Fruit fly (Drosophila melanogaster) whole organism, prepupa: ENCODE measurements around the gene CG46504.
"Not testable (repeated sequence)": the region's sequence is repeated elsewhere in the genome, so short reads cannot be mapped to it uniquely, and the experiment has no call there.

ENCODE experiments used
- Eip75B ChIP-seq: fragments of 200-800 bp; sonication (Bioruptor generic); optimal IDR thresholded peaks from 3 replicates; lab custom pipeline; 2016; ENCODE audit warnings: missing biosample characterization, missing genetic modification characterization
- Hr39 ChIP-seq: fragments of 200-800 bp; sonication (Bioruptor generic); optimal IDR thresholded peaks from 2 replicates; lab custom pipeline; 2016; ENCODE audit warnings: missing biosample characterization, missing genetic modification characterization
- lz ChIP-seq: fragments of 200-800 bp; sonication (Bioruptor generic); optimal IDR thresholded peaks from 3 replicates; lab custom pipeline; 2016; ENCODE audit warnings: missing biosample characterization, missing genetic modification characterization
- pdm3 ChIP-seq: fragments of 200-800 bp; sonication (Bioruptor generic); optimal IDR thresholded peaks from 3 replicates; lab custom pipeline; 2016; ENCODE audit warnings: missing biosample characterization, missing genetic modification characterization
- salr ChIP-seq, 2 experiments: fragments of 200-800 bp; sonication (Bioruptor generic); optimal IDR thresholded peaks; 3 replicates each; lab custom pipeline; 2016 to 2018; ENCODE audit warnings: missing biosample characterization in 2 of 2, missing genetic modification characterization in 2 of 2, mild to moderate bottlenecking in 1 of 2

DNA sequence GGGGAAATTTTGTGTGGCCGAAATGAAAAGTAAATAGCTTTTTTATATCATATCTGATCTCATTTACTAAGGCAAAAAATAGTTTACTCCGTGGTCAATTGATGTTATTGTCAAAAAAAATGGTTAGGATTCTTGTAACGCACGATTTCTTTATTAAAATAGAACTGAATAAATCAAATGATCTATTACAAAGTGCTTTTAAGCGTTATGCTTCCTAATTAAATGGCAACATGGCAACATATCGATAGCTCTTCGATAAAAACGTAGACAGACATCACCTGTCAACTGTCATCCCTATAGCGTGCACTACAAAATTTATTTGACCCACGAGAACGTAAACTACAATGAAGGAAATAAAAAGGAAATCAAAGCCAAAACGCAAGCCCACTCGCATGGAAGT is 34.6 kb downstream of the CG46504 start, which contains the start of gene CG46511:
- not testable (repeated sequence) for TF ChIP-seq lz (GFP tag; lab: Kevin White, UChicago); Eip75B; Hr39 (GFP tag; lab: Kevin White, UChicago); salr (GFP tag; optimal IDR thresholded peaks at IDR 0.05; lab: Kevin White, UChicago); pdm3 (GFP tag; lab: Kevin White, UChicago)
